Worm (Caenorhabditis elegans) whole organism, late embryonic: ENCODE results near the gene F02E11.2.
"Not testable (repeated sequence)": the region's sequence is repeated elsewhere in the genome, so short reads cannot be mapped to it uniquely, and the experiment has no call there.

Source experiments
- C38D4.7 ChIP-seq: fragments of 200-800 bp; sonication (Bioruptor generic); optimal IDR thresholded peaks from 2 replicates; lab custom pipeline; 2018; ENCODE audit warnings: mild to moderate bottlenecking, missing genetic modification characterization, moderate library complexity, missing compliant biosample characterization
- K02D7.2 ChIP-seq: sonication (generic microtip); optimal IDR thresholded peaks from 2 replicates; lab custom pipeline; 2017; ENCODE audit warnings: mild to moderate bottlenecking, missing genetic modification characterization, missing compliant biosample characterization
- ahr-1 ChIP-seq: sonication (generic microtip); optimal IDR thresholded peaks from 2 replicates; lab custom pipeline; 2016; ENCODE audit warnings: missing genetic modification characterization, missing compliant biosample characterization
- ama-1 ChIP-seq: fragments of 150-350 bp; optimal IDR thresholded peaks from 2 replicates; lab custom pipeline; 2014
- ceh-19 ChIP-seq: fragments of 200-800 bp; sonication (Bioruptor generic); optimal IDR thresholded peaks from 2 replicates; lab custom pipeline; 2018; ENCODE audit warnings: mild to moderate bottlenecking, missing genetic modification characterization, missing compliant biosample characterization
- ceh-2 ChIP-seq: sonication (generic microtip); optimal IDR thresholded peaks from 2 replicates; lab custom pipeline; 2016; ENCODE audit warnings: missing genotype, missing genetic modification characterization, missing compliant biosample characterization
- ceh-30 ChIP-seq: fragments of 150-350 bp; optimal IDR thresholded peaks from 2 replicates; lab custom pipeline; 2014; ENCODE audit warnings: missing biosample characterization, missing genetic modification characterization
- ceh-34 ChIP-seq: sonication (generic microtip); optimal IDR thresholded peaks from 2 replicates; lab custom pipeline; 2016; ENCODE audit warnings: mild to moderate bottlenecking, missing genetic modification characterization, missing compliant biosample characterization
- ceh-48 ChIP-seq: sonication (generic microtip); optimal IDR thresholded peaks from 2 replicates; lab custom pipeline; 2016; ENCODE audit warnings: missing genetic modification characterization, inconsistent platforms, missing compliant biosample characterization
- ceh-6 ChIP-seq: fragments of 200-800 bp; sonication (Bioruptor generic); optimal IDR thresholded peaks from 2 replicates; lab custom pipeline; 2018; ENCODE audit warnings: mild to moderate bottlenecking, missing genetic modification characterization, missing compliant biosample characterization
- dve-1 ChIP-seq: sonication (generic microtip); optimal IDR thresholded peaks from 2 replicates; lab custom pipeline; 2017; ENCODE audit warnings: antibody characterized with exemption, mild to moderate bottlenecking, missing genetic modification characterization, missing compliant biosample characterization
- elt-2 ChIP-seq: sonication (generic microtip); optimal IDR thresholded peaks from 2 replicates; lab custom pipeline; 2016; ENCODE audit warnings: missing genetic modification reagents, missing genetic modification characterization, missing compliant biosample characterization
- elt-4 ChIP-seq: sonication (generic microtip); optimal IDR thresholded peaks from 2 replicates; lab custom pipeline; 2016; ENCODE audit warnings: missing genetic modification characterization, missing compliant biosample characterization
- eyg-1 ChIP-seq: sonication (generic microtip); optimal IDR thresholded peaks from 2 replicates; lab custom pipeline; 2016; ENCODE audit warnings: missing genotype, missing genetic modification characterization, missing compliant biosample characterization
- fax-1 ChIP-seq: sonication (generic microtip); optimal IDR thresholded peaks from 2 replicates; lab custom pipeline; 2016; ENCODE audit warnings: missing genotype, missing genetic modification characterization, missing compliant biosample characterization
- fkh-10 ChIP-seq: fragments of 150-350 bp; optimal IDR thresholded peaks from 2 replicates; lab custom pipeline; 2014; ENCODE audit warnings: missing biosample characterization, missing genetic modification reagents, missing genetic modification characterization
- hlh-13 ChIP-seq: fragments of 200-800 bp; sonication (Bioruptor generic); optimal IDR thresholded peaks from 2 replicates; lab custom pipeline; 2018; ENCODE audit warnings: mild to moderate bottlenecking, missing genetic modification characterization, missing compliant biosample characterization
- hlh-15 ChIP-seq: sonication (generic microtip); optimal IDR thresholded peaks from 2 replicates; lab custom pipeline; 2016; ENCODE audit warnings: missing genetic modification characterization, missing compliant biosample characterization
- lim-6 ChIP-seq: sonication (generic microtip); optimal IDR thresholded peaks from 2 replicates; lab custom pipeline; 2016; ENCODE audit warnings: missing genetic modification characterization, missing compliant biosample characterization
- madf-2 ChIP-seq: sonication (generic microtip); optimal IDR thresholded peaks from 2 replicates; lab custom pipeline; 2017; ENCODE audit warnings: missing genetic modification characterization, missing compliant biosample characterization
- nfya-1 ChIP-seq: sonication (generic microtip); optimal IDR thresholded peaks from 2 replicates; lab custom pipeline; 2017; ENCODE audit warnings: missing genetic modification characterization, mild to moderate bottlenecking, missing compliant biosample characterization, antibody characterized with exemption, moderate library complexity
- nhr-11 ChIP-seq: fragments of 150-350 bp; optimal IDR thresholded peaks from 2 replicates; lab custom pipeline; 2014; ENCODE audit warnings: missing biosample characterization, missing genetic modification characterization
- nhr-232 ChIP-seq: sonication (generic microtip); optimal IDR thresholded peaks from 2 replicates; lab custom pipeline; 2016; ENCODE audit warnings: missing genetic modification characterization, missing compliant biosample characterization
- npax-4 ChIP-seq: sonication (generic microtip); optimal IDR thresholded peaks from 2 replicates; lab custom pipeline; 2016; ENCODE audit warnings: missing genetic modification characterization, missing compliant biosample characterization
- odd-2 ChIP-seq: sonication (generic microtip); optimal IDR thresholded peaks from 2 replicates; lab custom pipeline; 2017; ENCODE audit warnings: antibody characterized with exemption, mild to moderate bottlenecking, missing genetic modification characterization, missing compliant biosample characterization
- pag-3 ChIP-seq: sonication (generic microtip); optimal IDR thresholded peaks from 2 replicates; lab custom pipeline; 2016; ENCODE audit warnings: missing compliant biosample characterization, missing genetic modification characterization, borderline replicate concordance
- pat-9 ChIP-seq: fragments of 200-800 bp; sonication (Bioruptor generic); optimal IDR thresholded peaks from 2 replicates; lab custom pipeline; 2018; ENCODE audit warnings: mild to moderate bottlenecking, missing genetic modification characterization, moderate library complexity, missing compliant biosample characterization
- pax-1 ChIP-seq: fragments of 150-350 bp; optimal IDR thresholded peaks from 2 replicates; lab custom pipeline; 2014; ENCODE audit warnings: missing biosample characterization, missing genetic modification characterization
- pha-2 ChIP-seq: sonication (generic microtip); optimal IDR thresholded peaks from 2 replicates; lab custom pipeline; 2017; ENCODE audit warnings: mild to moderate bottlenecking, missing genetic modification characterization, missing compliant biosample characterization
- pha-4 ChIP-seq: fragments of 150-350 bp; optimal IDR thresholded peaks from 2 replicates; lab custom pipeline; 2018; ENCODE audit warnings: missing biosample characterization, missing genetic modification reagents, missing genetic modification characterization
- pqm-1 ChIP-seq: sonication (generic microtip); optimal IDR thresholded peaks from 2 replicates; lab custom pipeline; 2016; ENCODE audit warnings: missing genetic modification characterization, missing compliant biosample characterization
- rnt-1 ChIP-seq: sonication (generic microtip); optimal IDR thresholded peaks from 2 replicates; lab custom pipeline; 2016; ENCODE audit warnings: missing genetic modification characterization, missing compliant biosample characterization
- sox-2 ChIP-seq: fragments of 200-800 bp; sonication (Bioruptor generic); IDR thresholded peaks from 2 replicates; pipeline ENCODE4 v1.3.6; 2022; ENCODE audit warnings: missing genetic modification reagents, missing genetic modification characterization, missing compliant biosample characterization
- syd-9 ChIP-seq: sonication (generic microtip); optimal IDR thresholded peaks from 2 replicates; lab custom pipeline; 2016; ENCODE audit warnings: mild to moderate bottlenecking, missing genetic modification characterization, moderate library complexity, missing compliant biosample characterization
- unc-3 ChIP-seq, 2 experiments: fragments of 200-800 bp in 1 of 2; sonication (Bioruptor generic) in 1 of 2; sonication (generic microtip) in 1 of 2; conservative IDR thresholded peaks in 1 of 2; optimal IDR thresholded peaks in 1 of 2; 2 replicates each; pipeline versions ENCODE4 v1.3.6 to Lab custom; 2016 to 2022; ENCODE audit warnings: missing compliant biosample characterization in 2 of 2, missing genetic modification characterization in 2 of 2, missing genetic modification reagents in 1 of 2
- unc-42 ChIP-seq: sonication (generic microtip); optimal IDR thresholded peaks from 2 replicates; lab custom pipeline; 2016; ENCODE audit warnings: missing genotype, missing genetic modification characterization, missing compliant biosample characterization
- unc-86 ChIP-seq: sonication (generic microtip); optimal IDR thresholded peaks from 2 replicates; lab custom pipeline; 2016; ENCODE audit warnings: missing genetic modification characterization, missing compliant biosample characterization
- zip-5 ChIP-seq: sonication (generic microtip); optimal IDR thresholded peaks from 2 replicates; lab custom pipeline; 2016; ENCODE audit warnings: missing genetic modification characterization, missing compliant biosample characterization

The F02E11.2 gene

DNA sequence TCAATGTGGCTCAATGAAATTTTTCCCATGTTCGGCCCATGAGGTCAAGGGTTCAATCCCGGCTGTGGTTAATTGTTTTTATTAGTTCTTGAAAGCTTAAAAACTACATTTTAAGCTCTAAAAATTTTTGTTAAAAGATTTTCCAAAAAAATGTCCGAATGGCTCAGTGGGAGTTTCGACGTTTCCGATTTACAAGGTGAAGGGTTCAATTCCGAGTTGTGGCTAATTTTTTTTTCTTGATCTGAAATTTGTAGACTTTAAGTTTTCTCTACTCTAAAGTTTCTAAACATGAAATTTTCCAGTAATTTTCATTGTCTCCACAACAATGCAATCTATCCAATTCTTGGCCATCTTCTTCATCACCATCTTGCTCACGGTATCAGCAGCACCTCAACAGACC lies at the start of gene F02E11.2:
Gene F02E11.2 (plus strand): TSS at position 301 of the 400 bp plus-strand sequence.
- no peak for TF ChIP-seq ama-1 (lab: Kevin White, UChicago)
- TF ChIP-seq pag-3 (tag; lab: Kevin White, UChicago): no peak
- no peak for TF ChIP-seq zip-5 (tag; lab: Kevin White, UChicago)
- no peak for TF ChIP-seq unc-42 (tag; lab: Kevin White, UChicago)
- TF ChIP-seq ceh-6 (GFP tag; lab: Kevin White, UChicago): no peak
- no peak for TF ChIP-seq pat-9
- TF ChIP-seq unc-3 (GFP tag; conservative IDR thresholded peaks at IDR 0.05; lab: Robert Waterston, UW): no peak
- no peak for TF ChIP-seq unc-3 (tag; optimal IDR thresholded peaks at IDR 0.05; lab: Kevin White, UChicago)
- no peak for TF ChIP-seq ceh-2 (tag; lab: Kevin White, UChicago)
- no peak for TF ChIP-seq ceh-19 (GFP tag; lab: Kevin White, UChicago)
- no peak for TF ChIP-seq dve-1 (tag; lab: Kevin White, UChicago)
- TF ChIP-seq eyg-1 (tag; lab: Kevin White, UChicago): no peak
- no peak for TF ChIP-seq pqm-1 (tag; lab: Kevin White, UChicago)
- TF ChIP-seq hlh-13 (GFP tag; lab: Kevin White, UChicago): no peak
- no peak for TF ChIP-seq odd-2 (tag; lab: Kevin White, UChicago)
- no peak for TF ChIP-seq hlh-15 (tag; lab: Kevin White, UChicago)
- no peak for TF ChIP-seq elt-4 (tag; lab: Kevin White, UChicago)
- TF ChIP-seq nfya-1 (tag; lab: Kevin White, UChicago): no peak
- no peak for TF ChIP-seq pha-4 (tag; lab: Kevin White, UChicago)
- no peak for TF ChIP-seq nhr-232 (tag; lab: Kevin White, UChicago)
- no peak for TF ChIP-seq lim-6 (tag; lab: Kevin White, UChicago)

DNA sequence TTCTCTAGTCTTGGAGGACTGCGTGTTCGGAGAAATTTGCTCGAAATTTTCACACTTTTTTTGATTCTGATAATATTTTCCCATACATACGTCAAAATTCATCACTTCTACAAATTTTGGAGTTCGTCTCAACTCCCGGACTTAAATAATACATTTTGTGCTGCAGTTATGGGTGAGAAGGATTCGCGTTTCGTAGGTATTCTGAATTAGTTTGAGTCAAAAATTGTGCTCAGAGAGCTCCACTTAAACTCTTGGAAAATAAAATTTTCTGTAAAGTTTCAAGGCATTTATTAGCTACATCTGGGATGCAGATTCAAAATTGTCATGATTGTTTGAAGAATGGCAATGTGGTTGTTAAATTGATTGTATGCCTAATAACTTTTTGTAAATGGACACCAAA lies 48.7 kb upstream of the F02E11.2 start, which contains the start of gene ZC239.4:
Gene ZC239.4 (plus strand): TSS at position 301 of the 400 bp plus-strand sequence.
- TF ChIP-seq npax-4 (tag; lab: Kevin White, UChicago) (no peak), ceh-34 (tag; lab: Kevin White, UChicago) (no peak), madf-2 (tag; lab: Kevin White, UChicago) (no peak), syd-9 (tag; lab: Kevin White, UChicago) (no peak), rnt-1 (tag; lab: Kevin White, UChicago) (no peak), pha-2 (no peak), fkh-10 (GFP tag; lab: Kevin White, UChicago) (no peak), pax-1 (no peak), unc-86 (tag; lab: Kevin White, UChicago) (no peak), pha-4 (tag; lab: Kevin White, UChicago) (no peak), ahr-1 (no peak), sox-2 (no peak)

- not testable (repeated sequence) for TF ChIP-seq eyg-1 (tag; lab: Kevin White, UChicago); rnt-1 (tag; lab: Kevin White, UChicago); pat-9
Observed at ce11 chrII:3215762-3216161, 46.8 kb upstream of the F02E11.2 start, which contains the start of gene ZC239.3. Gene ZC239.3 (plus strand): TSS chrII:3216062.

DNA sequence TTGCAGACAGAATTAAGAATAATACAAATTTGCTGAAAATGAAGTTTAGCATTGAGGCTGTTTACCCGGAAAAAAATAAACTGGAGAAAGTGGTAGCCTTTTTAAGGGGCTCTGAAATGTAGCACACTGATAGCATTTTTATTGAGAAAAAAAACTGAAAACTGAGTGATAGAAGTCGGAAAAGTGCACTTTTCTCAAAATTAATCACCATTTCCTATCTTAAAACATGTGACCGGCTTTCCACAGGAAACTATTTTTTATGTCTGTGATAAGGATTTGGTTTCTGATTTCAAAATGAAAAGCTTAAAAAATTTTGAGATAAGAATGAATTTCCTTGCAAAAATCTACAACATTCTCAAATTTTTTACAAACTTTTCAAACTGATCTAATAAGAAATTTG lies 41.9 kb upstream of the F02E11.2 start, which contains the start of gene ZC239.22:
Gene ZC239.22 (minus strand): TSS at position 101 of the 400 bp plus-strand sequence.
- TF ChIP-seq C38D4.7 (GFP tag; lab: Kevin White, UChicago) (no peak), K02D7.2 (tag; lab: Kevin White, UChicago) (no peak), ceh-30 (tag; lab: Kevin White, UChicago) (no peak), nhr-11 (tag; lab: Kevin White, UChicago) (no peak), ceh-19 (GFP tag; lab: Kevin White, UChicago) (no peak), fax-1 (no peak), ceh-2 (tag; lab: Kevin White, UChicago) (no peak), ceh-48 (no peak), elt-2 (tag; lab: Kevin White, UChicago) (no peak), fkh-10 (GFP tag; lab: Kevin White, UChicago) (no peak), sox-2 (no peak), unc-42 (tag; lab: Kevin White, UChicago) (no peak)
